Worm (Caenorhabditis elegans) whole organism, late embryonic: Measurements from ENCODE around the gene C29E4.11.

Experiments
- C08G9.2 ChIP-seq: sonication (generic microtip); optimal IDR thresholded peaks from 2 replicates; lab custom pipeline; 2016; ENCODE audit warnings: mild to moderate bottlenecking, missing genetic modification characterization, moderate library complexity, missing compliant biosample characterization
- C38D4.7 ChIP-seq: fragments of 200-800 bp; sonication (Bioruptor generic); optimal IDR thresholded peaks from 2 replicates; lab custom pipeline; 2018; ENCODE audit warnings: mild to moderate bottlenecking, missing genetic modification characterization, moderate library complexity, missing compliant biosample characterization
- F13H6.1 ChIP-seq: sonication (generic microtip); optimal IDR thresholded peaks from 2 replicates; lab custom pipeline; 2016; ENCODE audit warnings: missing genetic modification characterization, missing compliant biosample characterization
- Y22D7AL.16 ChIP-seq: sonication (generic microtip); optimal IDR thresholded peaks from 2 replicates; lab custom pipeline; 2016; ENCODE audit warnings: missing genetic modification characterization, missing compliant biosample characterization
- ceh-18 ChIP-seq: sonication (generic microtip); optimal IDR thresholded peaks from 2 replicates; lab custom pipeline; 2016; ENCODE audit warnings: missing genetic modification characterization, missing compliant biosample characterization
- ceh-2 ChIP-seq: sonication (generic microtip); optimal IDR thresholded peaks from 2 replicates; lab custom pipeline; 2016; ENCODE audit warnings: missing genotype, missing genetic modification characterization, missing compliant biosample characterization
- ceh-22 ChIP-seq: sonication (generic microtip); optimal IDR thresholded peaks from 2 replicates; lab custom pipeline; 2017; ENCODE audit warnings: missing biosample characterization, missing genetic modification characterization
- ceh-31 ChIP-seq: sonication (generic microtip); optimal IDR thresholded peaks from 2 replicates; lab custom pipeline; 2016; ENCODE audit warnings: missing genetic modification characterization, missing compliant biosample characterization
- ceh-34 ChIP-seq: sonication (generic microtip); optimal IDR thresholded peaks from 2 replicates; lab custom pipeline; 2016; ENCODE audit warnings: mild to moderate bottlenecking, missing genetic modification characterization, missing compliant biosample characterization
- ceh-6 ChIP-seq: fragments of 200-800 bp; sonication (Bioruptor generic); optimal IDR thresholded peaks from 2 replicates; lab custom pipeline; 2018; ENCODE audit warnings: mild to moderate bottlenecking, missing genetic modification characterization, missing compliant biosample characterization
- ceh-9 ChIP-seq: sonication (generic microtip); optimal IDR thresholded peaks from 2 replicates; lab custom pipeline; 2016; ENCODE audit warnings: mild to moderate bottlenecking, missing genetic modification characterization, inconsistent platforms, missing compliant biosample characterization
- eyg-1 ChIP-seq: sonication (generic microtip); optimal IDR thresholded peaks from 2 replicates; lab custom pipeline; 2016; ENCODE audit warnings: missing genotype, missing genetic modification characterization, missing compliant biosample characterization
- hlh-15 ChIP-seq: sonication (generic microtip); optimal IDR thresholded peaks from 2 replicates; lab custom pipeline; 2016; ENCODE audit warnings: missing genetic modification characterization, missing compliant biosample characterization
- hlh-30 ChIP-seq: sonication (generic microtip); optimal IDR thresholded peaks from 2 replicates; lab custom pipeline; 2017; ENCODE audit warnings: antibody characterized with exemption, missing genetic modification characterization, missing compliant biosample characterization; ENCODE audit not compliant: insufficient read depth
- hlh-6 ChIP-seq: sonication (generic microtip); optimal IDR thresholded peaks from 2 replicates; lab custom pipeline; 2016; ENCODE audit warnings: missing genotype, missing genetic modification characterization, missing compliant biosample characterization
- lin-11 ChIP-seq: fragments of 200-800 bp; sonication (Bioruptor generic); optimal IDR thresholded peaks from 2 replicates; lab custom pipeline; 2018; ENCODE audit warnings: mild to moderate bottlenecking, missing genetic modification characterization, missing compliant biosample characterization
- madf-2 ChIP-seq: sonication (generic microtip); optimal IDR thresholded peaks from 2 replicates; lab custom pipeline; 2017; ENCODE audit warnings: missing genetic modification characterization, missing compliant biosample characterization
- pat-9 ChIP-seq: fragments of 200-800 bp; sonication (Bioruptor generic); optimal IDR thresholded peaks from 2 replicates; lab custom pipeline; 2018; ENCODE audit warnings: mild to moderate bottlenecking, missing genetic modification characterization, moderate library complexity, missing compliant biosample characterization
- pax-1 ChIP-seq: fragments of 150-350 bp; optimal IDR thresholded peaks from 2 replicates; lab custom pipeline; 2014; ENCODE audit warnings: missing biosample characterization, missing genetic modification characterization
- pha-2 ChIP-seq: sonication (generic microtip); optimal IDR thresholded peaks from 2 replicates; lab custom pipeline; 2017; ENCODE audit warnings: mild to moderate bottlenecking, missing genetic modification characterization, missing compliant biosample characterization
- sdc-2 ChIP-seq: sonication (generic microtip); optimal IDR thresholded peaks from 2 replicates; lab custom pipeline; 2016; ENCODE audit warnings: missing genotype, missing genetic modification characterization, missing compliant biosample characterization
- tbx-2 ChIP-seq: sonication (generic microtip); optimal IDR thresholded peaks from 2 replicates; lab custom pipeline; 2016; ENCODE audit warnings: missing genetic modification characterization, missing compliant biosample characterization
- unc-55 ChIP-seq: sonication (generic microtip); optimal IDR thresholded peaks from 2 replicates; lab custom pipeline; 2017; ENCODE audit warnings: missing biosample characterization, missing genetic modification reagents, missing genetic modification characterization
- zip-5 ChIP-seq: sonication (generic microtip); optimal IDR thresholded peaks from 2 replicates; lab custom pipeline; 2016; ENCODE audit warnings: missing genetic modification characterization, missing compliant biosample characterization

The C29E4.11 gene

DNA sequence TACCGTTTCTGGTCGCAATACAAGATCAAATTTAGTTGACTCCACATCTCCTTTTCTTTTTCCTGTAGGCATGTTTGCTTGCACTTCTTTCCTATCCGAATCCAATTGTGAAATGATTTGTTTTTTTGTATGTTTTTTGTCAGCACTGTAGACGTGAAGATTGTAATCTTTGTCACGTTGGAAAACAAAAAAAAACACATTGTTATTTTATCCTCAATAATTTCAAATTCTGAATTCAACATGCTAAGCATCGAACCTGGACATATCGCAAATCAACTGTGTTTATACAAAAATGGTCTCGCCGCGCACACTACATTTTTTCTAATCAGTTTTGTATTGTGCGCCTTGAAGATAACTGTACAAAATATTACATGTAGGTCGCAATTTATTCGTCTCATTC is 44.4 kb downstream of the C29E4.11 start, which contains the start of gene ZK688.12:
TSS of gene ZK688.12 (minus strand) at position 101 of the 400 bp plus-strand sequence.
- no peak for TF ChIP-seq ceh-2 (tag; lab: Kevin White, UChicago)
- TF ChIP-seq pax-1: no peak

DNA sequence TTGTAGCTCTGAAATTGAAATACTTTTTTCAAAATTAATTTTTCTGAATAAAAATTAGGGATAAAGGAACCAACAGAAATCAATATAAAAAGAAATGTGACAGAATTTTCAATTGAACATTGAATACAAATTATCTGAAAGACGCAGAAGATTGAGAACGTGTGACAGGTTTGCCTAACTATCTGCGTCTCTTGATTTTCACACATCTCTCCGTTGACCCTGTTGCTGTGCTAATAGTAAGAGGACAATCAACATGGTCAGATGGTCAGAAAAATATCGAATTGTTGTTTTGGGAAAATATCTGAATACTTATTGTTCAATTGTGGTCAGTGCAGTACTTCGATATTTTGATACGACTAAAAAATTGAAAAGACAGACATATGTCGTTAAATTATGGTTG is 46.3 kb downstream of the C29E4.11 start, which contains the start of gene ZK688.7:
TSS of gene ZK688.7 (minus strand) at position 14 of the 400 bp plus-strand sequence.
- TF ChIP-seq zip-5 (tag; lab: Kevin White, UChicago) (no peak), ceh-6 (GFP tag; lab: Kevin White, UChicago) (no peak), hlh-15 (no peak), C08G9.2 (tag; lab: Kevin White, UChicago) (no peak), hlh-30 (tag; lab: Kevin White, UChicago) (peak; percentile 81), C38D4.7 (GFP tag; lab: Kevin White, UChicago) (no peak), ceh-22 (no peak), ceh-34 (tag; lab: Kevin White, UChicago) (no peak)

- TF ChIP-seq pha-2: no peak
- TF ChIP-seq sdc-2 (tag; lab: Kevin White, UChicago): no peak
- TF ChIP-seq madf-2 (tag; lab: Kevin White, UChicago): no peak
- no peak for TF ChIP-seq Y22D7AL.16 (tag; lab: Kevin White, UChicago)
- no peak for TF ChIP-seq eyg-1 (tag; lab: Kevin White, UChicago)
- TF ChIP-seq ceh-22: no peak
- TF ChIP-seq tbx-2: no peak
- no peak for TF ChIP-seq ceh-18 (tag; lab: Kevin White, UChicago)
- no peak for TF ChIP-seq F13H6.1
- TF ChIP-seq lin-11 (tag; lab: Kevin White, UChicago): no peak
- no peak for TF ChIP-seq ceh-31 (tag; lab: Kevin White, UChicago)
- no peak for TF ChIP-seq pat-9 (tag; lab: Kevin White, UChicago)
- no peak for TF ChIP-seq ceh-9 (tag; lab: Kevin White, UChicago)
These were observed 48.7 kb downstream of the C29E4.11 start, which contains the start of gene ZK688.1 for ce11 chrIII:7909263-7909662. ZK688.1 (plus strand) TSS chrIII:7909563.

- TF ChIP-seq hlh-6 (tag; lab: Kevin White, UChicago) (no peak), ceh-18 (tag; lab: Kevin White, UChicago) (no peak), unc-55 (peak; percentile 6)
These were observed 50.4 kb downstream of the C29E4.11 start, which contains the start of gene pcp-5 for ce11 chrIII:7907515-7907914. pcp-5 (minus strand) TSS chrIII:7907615.
